Fruit fly (Drosophila melanogaster) whole organism, pupa: ENCODE results near the gene RhoGEF3.

ENCODE experiments used
- CG10348 ChIP-seq: fragments of 200-800 bp; sonication (Bioruptor generic); IDR thresholded peaks from 2 replicates; pipeline ENCODE4 v1.3.6; 2022; ENCODE audit warnings: missing biosample characterization, missing genetic modification characterization
- CG13204 ChIP-seq: fragments of 200-800 bp; sonication (Bioruptor generic); optimal IDR thresholded peaks from 2 replicates; lab custom pipeline; 2018; ENCODE audit warnings: missing biosample characterization, mild to moderate bottlenecking, missing genetic modification characterization, moderate library complexity
- CG15710 ChIP-seq: fragments of 200-800 bp; sonication (Bioruptor generic); optimal IDR thresholded peaks from 2 replicates; lab custom pipeline; 2018; ENCODE audit warnings: missing biosample characterization, mild to moderate bottlenecking, missing genetic modification characterization, moderate library complexity
- CG17806 ChIP-seq: fragments of 200-800 bp; sonication (Bioruptor generic); optimal IDR thresholded peaks from 2 replicates; lab custom pipeline; 2018; ENCODE audit warnings: missing biosample characterization, mild to moderate bottlenecking, missing genetic modification characterization, moderate library complexity
- CG32121 ChIP-seq: fragments of 200-800 bp; sonication (Bioruptor generic); IDR thresholded peaks from 2 replicates; pipeline ENCODE4 v1.3.6; 2022; ENCODE audit warnings: missing biosample characterization, missing genetic modification characterization
- CG8159 ChIP-seq: fragments of 200-800 bp; sonication (Bioruptor generic); optimal IDR thresholded peaks from 3 replicates; lab custom pipeline; 2018; ENCODE audit warnings: missing biosample characterization, mild to moderate bottlenecking, missing genetic modification characterization, moderate library complexity
- CG9948 ChIP-seq: fragments of 200-800 bp; sonication (Bioruptor generic); optimal IDR thresholded peaks from 2 replicates; lab custom pipeline; 2018; ENCODE audit warnings: missing biosample characterization, mild to moderate bottlenecking, missing genetic modification characterization, moderate library complexity
- EcR ChIP-seq: fragments of 200-800 bp; sonication (Bioruptor generic); optimal IDR thresholded peaks from 3 replicates; lab custom pipeline; 2019; ENCODE audit warnings: missing biosample characterization, missing genetic modification characterization, mild to moderate bottlenecking, moderate library complexity, missing genetic modification reagents
- Pif1A ChIP-seq: fragments of 200-800 bp; sonication (Bioruptor generic); optimal IDR thresholded peaks from 3 replicates; lab custom pipeline; 2016; ENCODE audit warnings: missing biosample characterization, missing genetic modification characterization
- Pif1B ChIP-seq: fragments of 200-800 bp; sonication (Bioruptor generic); optimal IDR thresholded peaks from 3 replicates; lab custom pipeline; 2016; ENCODE audit warnings: missing biosample characterization, missing genetic modification characterization
- fd96Ca ChIP-seq: fragments of 200-800 bp; sonication (Bioruptor generic); IDR thresholded peaks from 3 replicates; pipeline ENCODE4 v1.3.6; 2022; ENCODE audit warnings: missing biosample characterization, missing genetic modification characterization
- gl ChIP-seq: fragments of 200-800 bp; sonication (Bioruptor generic); optimal IDR thresholded peaks from 2 replicates; lab custom pipeline; 2018; ENCODE audit warnings: missing biosample characterization, mild to moderate bottlenecking, missing genetic modification characterization
- rn ChIP-seq: fragments of 200-800 bp; sonication (Bioruptor generic); IDR thresholded peaks from 2 replicates; pipeline ENCODE4 v1.3.6; 2022; ENCODE audit warnings: missing biosample characterization, missing genetic modification characterization

dm6 chr3L:232267-232666, 45.0 kb upstream of the RhoGEF3 start, which contains the start of gene CG34454:
- no peak for TF ChIP-seq Pif1B (GFP tag; lab: Kevin White, UChicago)
- no peak for TF ChIP-seq EcR
- TF ChIP-seq CG8159 (tag; lab: Kevin White, UChicago), result no peak
- TF ChIP-seq gl (tag; lab: Kevin White, UChicago), result no peak
- TF ChIP-seq CG17806 (tag; lab: Kevin White, UChicago), result no peak
- no peak for TF ChIP-seq CG9948 (tag; lab: Kevin White, UChicago)
- no peak for TF ChIP-seq Pif1A
- TF ChIP-seq CG32121 (GFP tag; lab: Robert Waterston, UW), result no peak
- no peak for TF ChIP-seq rn (GFP tag; lab: Robert Waterston, UW)
- no peak for TF ChIP-seq CG13204 (GFP tag; lab: Kevin White, UChicago)
- TF ChIP-seq fd96Ca, result no peak
- no peak for TF ChIP-seq CG15710 (tag; lab: Kevin White, UChicago)
- TF ChIP-seq CG10348, result no peak
